Worm (Caenorhabditis elegans) whole organism, mixed stage, embryonic: Measurements from ENCODE around the gene F09C6.11.

Experiments used
- cnd-1 ChIP-seq: fragments of 200-800 bp; sonication (Bioruptor generic); optimal IDR thresholded peaks from 2 replicates; lab custom pipeline; 2018; ENCODE audit warnings: mild to moderate bottlenecking, missing genetic modification characterization, missing compliant biosample characterization
- drap-1 ChIP-seq: fragments of 200-800 bp; sonication (Bioruptor generic); optimal IDR thresholded peaks from 3 replicates; lab custom pipeline; 2018; ENCODE audit warnings: mild to moderate bottlenecking, missing genetic modification characterization, missing compliant biosample characterization
- elt-3 ChIP-seq: fragments of 150-350 bp; optimal IDR thresholded peaks from 2 replicates; lab custom pipeline; 2014; ENCODE audit warnings: missing biosample characterization, missing genetic modification characterization
- lin-13 ChIP-seq: fragments of 150-350 bp; optimal IDR thresholded peaks from 2 replicates; lab custom pipeline; 2014; ENCODE audit warnings: missing biosample characterization, missing genetic modification characterization
- lsy-2 ChIP-seq: fragments of 150-350 bp; optimal IDR thresholded peaks from 2 replicates; lab custom pipeline; 2014; ENCODE audit warnings: missing biosample characterization, missing genetic modification characterization
- mls-2 ChIP-seq: sonication (generic microtip); optimal IDR thresholded peaks from 2 replicates; lab custom pipeline; 2016; ENCODE audit warnings: mild to moderate bottlenecking, missing genetic modification characterization, moderate library complexity, missing compliant biosample characterization
- nhr-12 ChIP-seq: fragments of 150-350 bp; optimal IDR thresholded peaks from 2 replicates; lab custom pipeline; 2014; ENCODE audit warnings: missing biosample characterization, missing genetic modification characterization
- nhr-237 ChIP-seq: fragments of 150-350 bp; optimal IDR thresholded peaks from 2 replicates; lab custom pipeline; 2014; ENCODE audit warnings: missing biosample characterization, missing genetic modification characterization
- nhr-76 ChIP-seq: sonication (generic microtip); optimal IDR thresholded peaks from 2 replicates; lab custom pipeline; 2017; ENCODE audit warnings: missing biosample characterization, missing genetic modification characterization
- snpc-4 ChIP-seq: fragments of 150-350 bp; optimal IDR thresholded peaks from 2 replicates; lab custom pipeline; 2014; ENCODE audit warnings: missing biosample characterization, missing genetic modification characterization
- tbx-8 ChIP-seq: fragments of 200-800 bp; sonication (Bioruptor generic); optimal IDR thresholded peaks from 2 replicates; lab custom pipeline; 2018; ENCODE audit warnings: mild to moderate bottlenecking, missing genetic modification characterization, moderate library complexity, missing compliant biosample characterization
- unc-39 ChIP-seq: fragments of 150-350 bp; optimal IDR thresholded peaks from 2 replicates; lab custom pipeline; 2014; ENCODE audit warnings: missing biosample characterization, missing genetic modification characterization
- unc-62 ChIP-seq: fragments of 150-350 bp; optimal IDR thresholded peaks from 2 replicates; lab custom pipeline; 2014; ENCODE audit warnings: missing biosample characterization, missing genetic modification reagents, missing genetic modification characterization
- zip-8 ChIP-seq: fragments of 150-350 bp; optimal IDR thresholded peaks from 2 replicates; lab custom pipeline; 2014; ENCODE audit warnings: missing biosample characterization, missing genetic modification characterization

ce11 chrV:16833672-16834071 is 48.4 kb downstream of the F09C6.11 start:
- no peak for TF ChIP-seq lsy-2
- no peak for TF ChIP-seq unc-39 (tag; lab: Kevin White, UChicago)
- TF ChIP-seq cnd-1, result no peak
- TF ChIP-seq nhr-12 (tag; lab: Kevin White, UChicago), result no peak
- TF ChIP-seq drap-1, result no peak
- no peak for TF ChIP-seq tbx-8 (GFP tag; lab: Kevin White, UChicago)
- no peak for TF ChIP-seq unc-62 (GFP tag; lab: Kevin White, UChicago)
- no peak for TF ChIP-seq nhr-76 (tag; lab: Kevin White, UChicago)
- no peak for TF ChIP-seq mls-2
- no peak for TF ChIP-seq lin-13
- TF ChIP-seq zip-8, result no peak
- no peak for TF ChIP-seq nhr-237 (tag; lab: Kevin White, UChicago)
- TF ChIP-seq elt-3 (tag; lab: Kevin White, UChicago), result no peak
- TF ChIP-seq snpc-4 (tag; lab: Kevin White, UChicago), result no peak
